Worm (Caenorhabditis elegans): ENCODE measurements around the gene erfa-3.
A peak's percentile ranks its signal among the peaks of the same experiment; 100 is the strongest.

The erfa-3 gene

DNA sequence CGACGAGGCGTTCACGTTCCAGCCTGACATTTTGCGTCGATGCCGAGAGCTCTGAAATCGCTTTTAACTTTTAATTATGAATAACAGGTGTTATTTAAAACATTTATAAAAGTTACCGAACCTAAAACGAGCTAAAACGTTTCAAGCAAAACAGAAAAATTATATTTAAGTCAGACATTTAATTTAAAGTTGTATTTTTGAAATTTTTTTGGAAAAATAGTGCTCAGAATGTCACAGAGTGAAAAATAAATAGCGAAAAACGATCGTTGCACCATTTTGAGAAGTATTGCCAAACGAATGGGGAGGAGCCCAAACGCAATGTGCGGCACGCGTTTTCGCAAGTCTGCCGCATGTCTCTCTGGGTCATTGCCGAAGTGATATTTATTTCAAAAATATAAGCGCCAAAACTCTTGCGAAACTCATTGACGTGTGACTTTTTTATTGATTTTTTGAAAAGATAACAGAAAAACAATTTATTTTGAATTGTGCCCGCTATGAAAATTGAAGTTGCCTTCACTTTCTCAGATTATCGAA lies at the start of gene erfa-3 (continued):
- TF ChIP-seq F16B12.6 (tag; optimal IDR thresholded peaks at IDR 0.05) = no peak
- no peak for TF ChIP-seq tlp-1 (tag; optimal IDR thresholded peaks at IDR 0.05)
- no peak for TF ChIP-seq efl-3 (GFP tag; optimal IDR thresholded peaks at IDR 0.05)
- TF ChIP-seq lin-35 (GFP tag; optimal IDR thresholded peaks at IDR 0.05) = peak; percentile 40 to 72
- peak; percentile 59 for TF ChIP-seq nhr-20 (tag; optimal IDR thresholded peaks at IDR 0.05)
- no peak for TF ChIP-seq fkh-10 (GFP tag; optimal IDR thresholded peaks at IDR 0.05)
- TF ChIP-seq tbx-2 (tag; optimal IDR thresholded peaks at IDR 0.05) = peak; percentile 49
- peak; percentile 66 for TF ChIP-seq swsn-7 (tag; optimal IDR thresholded peaks at IDR 0.05)
- TF ChIP-seq nhr-85 (tag) = peak; percentile 76
- peak; percentile 87 for TF ChIP-seq skn-1 (tag; optimal IDR thresholded peaks at IDR 0.05)
- peak; percentile 85 for TF ChIP-seq rnt-1 (tag; optimal IDR thresholded peaks at IDR 0.05)
- peak; percentile 29 for TF ChIP-seq zip-4 (GFP tag; optimal IDR thresholded peaks at IDR 0.05)
- peak; percentile 59 for TF ChIP-seq lin-14 (GFP tag; optimal IDR thresholded peaks at IDR 0.05)
- TF ChIP-seq nhr-71 (tag; optimal IDR thresholded peaks at IDR 0.05) = peak; percentile 70

- TF ChIP-seq Y116A8C.19 (tag; optimal IDR thresholded peaks at IDR 0.05; ENCODE audit: borderline replicate concordance) = no peak
- TF ChIP-seq nhr-85 (tag) = no peak
- no peak for TF ChIP-seq nhr-90 (tag; optimal IDR thresholded peaks at IDR 0.05; ENCODE audit: poor library complexity)
- no peak for TF ChIP-seq ztf-4 (tag; optimal IDR thresholded peaks at IDR 0.05)
- no peak for TF ChIP-seq isw-1 (GFP tag; IDR thresholded peaks at IDR 0.05)
- TF ChIP-seq ztf-11 (tag; optimal IDR thresholded peaks at IDR 0.05) = no peak
- TF ChIP-seq aly-2 (tag; optimal IDR thresholded peaks at IDR 0.05) = no peak
- TF ChIP-seq ama-1 (optimal IDR thresholded peaks at IDR 0.05) = no peak
- no peak for TF ChIP-seq sox-4 (tag; optimal IDR thresholded peaks at IDR 0.05)
- TF ChIP-seq egl-13 (tag; optimal IDR thresholded peaks at IDR 0.05) = no peak
Measured at ce11 chrV:11161791-11162190, 48.9 kb upstream of the erfa-3 start, which contains the start of gene srg-41. Gene srg-41 (minus strand): TSS chrV:11161891.

- no peak for TF ChIP-seq unc-86 (tag; optimal IDR thresholded peaks at IDR 0.05)
- no peak for TF ChIP-seq hlh-4 (tag; optimal IDR thresholded peaks at IDR 0.05)
- TF ChIP-seq mef-2 (tag; optimal IDR thresholded peaks at IDR 0.05) = no peak
- no peak for TF ChIP-seq nhr-19 (GFP tag; conservative IDR thresholded peaks at IDR 0.05)
- TF ChIP-seq alr-1 (tag; optimal IDR thresholded peaks at IDR 0.05; ENCODE audit: borderline replicate concordance) = no peak
Measured at ce11 chrV:11157947-11158346, 45.1 kb upstream of the erfa-3 start, which contains the start of gene srg-42. Gene srg-42 (minus strand): TSS chrV:11158047.

DNA sequence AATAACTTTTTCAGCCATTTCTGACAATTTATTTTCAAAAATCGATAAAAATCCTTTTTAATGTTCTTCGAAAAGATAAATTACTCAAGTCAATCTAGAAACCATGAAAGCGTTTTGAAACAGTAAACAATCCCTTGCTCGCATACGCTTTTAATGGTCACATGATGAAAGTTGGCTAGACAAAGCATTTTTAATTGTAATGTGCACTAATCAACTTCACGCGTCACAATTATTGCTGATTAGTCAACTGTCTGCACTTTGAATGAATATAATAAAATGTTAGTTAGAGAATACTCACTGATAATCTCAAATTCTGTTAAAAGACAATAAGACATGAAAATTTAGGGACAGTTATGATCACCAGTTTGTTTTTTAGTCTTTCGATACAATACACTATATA lies 43.7 kb upstream of the erfa-3 start:
- TF ChIP-seq fkh-8 (tag; optimal IDR thresholded peaks at IDR 0.05) = no peak
- no peak for TF ChIP-seq skn-1 (tag; optimal IDR thresholded peaks at IDR 0.05)
- peak; percentile 93 for TF ChIP-seq ceh-8 (GFP tag; optimal IDR thresholded peaks at IDR 0.05)
- no peak for TF ChIP-seq lin-35 (GFP tag; optimal IDR thresholded peaks at IDR 0.05)

ce11 chrV:11155553-11155952 lies 42.7 kb upstream of the erfa-3 start, which contains the start of gene srg-38:
Gene srg-38 (minus strand): TSS chrV:11155653.
- TF ChIP-seq mef-2 (tag; optimal IDR thresholded peaks at IDR 0.05) (no peak), jun-1 (tag; optimal IDR thresholded peaks at IDR 0.05) (no peak), mep-1 (tag; optimal IDR thresholded peaks at IDR 0.05) (no peak), nhr-20 (tag; optimal IDR thresholded peaks at IDR 0.05) (no peak), sptf-1 (tag; optimal IDR thresholded peaks at IDR 0.05) (no peak), snpc-4 (tag; optimal IDR thresholded peaks at IDR 0.05) (no peak)

- TF ChIP-seq ama-1 (optimal IDR thresholded peaks at IDR 0.05) (no peak), jun-1 (tag; optimal IDR thresholded peaks at IDR 0.05) (no peak), snpc-4 (tag; optimal IDR thresholded peaks at IDR 0.05) (no peak), sptf-1 (tag; optimal IDR thresholded peaks at IDR 0.05) (no peak), unc-62 (GFP tag; optimal IDR thresholded peaks at IDR 0.05) (no peak), nhr-77 (tag; optimal IDR thresholded peaks at IDR 0.05) (no peak), efl-1 (optimal IDR thresholded peaks at IDR 0.05) (no peak), efl-1 (GFP tag; optimal IDR thresholded peaks at IDR 0.05 in 1 of 2) (no peak), ces-1 (GFP tag; optimal IDR thresholded peaks at IDR 0.05) (no peak), fkh-10 (GFP tag; optimal IDR thresholded peaks at IDR 0.05) (no peak)
Measured at ce11 chrV:11152333-11152732, 39.4 kb upstream of the erfa-3 start, which contains the start of gene srg-39. Gene srg-39 (minus strand): TSS chrV:11152433.
